Fruit fly (Drosophila melanogaster): ENCODE measurements around the gene mRpL46.
A peak's percentile ranks its signal among the peaks of the same experiment; 100 is the strongest.

The mRpL46 gene

DNA sequence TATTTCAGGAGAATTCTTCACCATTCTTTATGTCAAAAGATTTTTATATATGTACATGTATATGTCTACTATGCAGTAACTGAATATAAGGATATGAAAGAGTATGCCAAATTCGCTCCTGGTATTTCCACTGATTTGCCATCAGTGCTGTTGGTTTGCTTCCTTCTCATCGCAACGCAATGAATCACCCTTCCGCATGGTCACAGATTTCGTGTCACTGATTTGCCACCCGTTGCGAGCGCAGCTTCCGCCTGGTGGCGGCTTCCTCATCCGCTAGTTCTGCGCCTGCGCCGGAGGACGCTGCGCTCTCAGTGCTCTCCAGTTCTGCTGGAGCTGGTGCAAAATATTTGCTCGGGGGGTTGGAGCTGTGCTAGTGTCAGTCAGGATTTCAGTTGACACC, 29.0 kb upstream of the mRpL46 start:
- peak; percentile 51 for TF ChIP-seq Vsx2 (GFP tag; optimal IDR thresholded peaks at IDR 0.05; ENCODE audit: partially characterized antibody)
- TF ChIP-seq woc (GFP tag; optimal IDR thresholded peaks at IDR 0.05), result no peak

DNA sequence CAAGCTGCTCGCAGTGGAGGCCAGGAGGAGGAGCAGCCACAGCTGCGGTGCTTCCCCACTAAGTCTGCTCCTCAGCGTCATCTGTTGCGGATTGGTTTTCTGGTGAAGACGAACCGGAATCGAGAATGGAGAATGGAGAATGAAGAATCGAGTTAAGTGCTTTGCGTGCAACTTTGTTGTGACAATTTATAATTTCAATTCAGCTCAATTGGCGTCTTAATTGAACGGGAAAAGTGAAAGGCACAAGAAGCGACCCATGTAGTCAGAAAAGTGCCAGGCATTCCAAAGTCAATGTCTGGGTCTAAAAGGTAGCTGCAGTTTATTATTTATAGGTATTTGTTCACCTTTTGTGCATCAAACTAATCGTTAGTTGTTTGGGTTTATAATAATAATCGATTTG, 23.0 kb upstream of the mRpL46 start:
- TF ChIP-seq Abd-B (GFP tag; optimal IDR thresholded peaks at IDR 0.05), result no peak
- no peak for TF ChIP-seq brk (GFP tag; optimal IDR thresholded peaks at IDR 0.05)
- TF ChIP-seq sv (GFP tag; optimal IDR thresholded peaks at IDR 0.05), result no peak
- TF ChIP-seq br (GFP tag; optimal IDR thresholded peaks at IDR 0.05), result no peak
- TF ChIP-seq GATAd (GFP tag; optimal IDR thresholded peaks at IDR 0.05), result no peak
- no peak for TF ChIP-seq foxo (GFP tag; optimal IDR thresholded peaks at IDR 0.05)
- no peak for TF ChIP-seq psq (GFP tag; optimal IDR thresholded peaks at IDR 0.05)
- no peak for TF ChIP-seq Dfd (GFP tag; optimal IDR thresholded peaks at IDR 0.05)
- no peak for TF ChIP-seq Vsx2 (GFP tag; optimal IDR thresholded peaks at IDR 0.05; ENCODE audit: partially characterized antibody)
- no peak for TF ChIP-seq Hr83 (GFP tag; optimal IDR thresholded peaks at IDR 0.05; ENCODE audit: poor library complexity, severe bottlenecking)
- no peak for TF ChIP-seq sage (GFP tag; optimal IDR thresholded peaks at IDR 0.05)
- no peak for TF ChIP-seq rgr (GFP tag; optimal IDR thresholded peaks at IDR 0.05)
- no peak for TF ChIP-seq Rel (GFP tag; optimal IDR thresholded peaks at IDR 0.05)
- TF ChIP-seq Rel (tag; optimal IDR thresholded peaks at IDR 0.05), result no peak
- no peak for TF ChIP-seq tai (GFP tag; optimal IDR thresholded peaks at IDR 0.05)
- TF ChIP-seq ey (GFP tag; optimal IDR thresholded peaks at IDR 0.05), result no peak

DNA sequence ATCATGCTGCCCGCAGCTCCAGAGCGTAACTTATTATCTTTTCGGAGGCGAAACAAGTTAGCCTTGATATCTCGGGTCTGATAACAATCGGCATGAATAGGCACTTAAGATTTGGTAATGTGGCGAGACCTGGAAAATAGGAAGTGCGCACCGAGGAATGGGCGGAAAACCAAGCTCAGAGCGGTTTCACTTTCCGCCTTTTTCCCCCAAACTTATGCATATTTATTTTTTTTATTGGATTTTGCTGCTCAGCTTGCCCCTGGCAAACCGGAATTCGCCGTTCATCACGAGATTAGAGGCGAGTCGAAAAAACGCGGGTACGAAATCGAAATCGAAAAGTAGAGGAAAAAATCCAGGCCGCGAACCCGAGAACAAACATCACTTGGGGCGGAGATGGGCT, 22.3 kb upstream of the mRpL46 start:
- no peak for TF ChIP-seq Abd-B (GFP tag; optimal IDR thresholded peaks at IDR 0.05)
- no peak for TF ChIP-seq usp (GFP tag; optimal IDR thresholded peaks at IDR 0.05)
- TF ChIP-seq Dfd (GFP tag; optimal IDR thresholded peaks at IDR 0.05), result no peak
- no peak for TF ChIP-seq fru (GFP tag; optimal IDR thresholded peaks at IDR 0.05)
- TF ChIP-seq dsf (GFP tag; optimal IDR thresholded peaks at IDR 0.05; ENCODE audit: borderline replicate concordance), result no peak
- no peak for TF ChIP-seq pan (optimal IDR thresholded peaks at IDR 0.05)
- no peak for TF ChIP-seq ey (GFP tag; optimal IDR thresholded peaks at IDR 0.05)
- TF ChIP-seq Hr78 (GFP tag; optimal IDR thresholded peaks at IDR 0.05), result no peak
- no peak for TF ChIP-seq sage (GFP tag; optimal IDR thresholded peaks at IDR 0.05)
- no peak for TF ChIP-seq br (GFP tag; optimal IDR thresholded peaks at IDR 0.05)
- TF ChIP-seq rgr (GFP tag; optimal IDR thresholded peaks at IDR 0.05), result no peak
- TF ChIP-seq Vsx2 (GFP tag; optimal IDR thresholded peaks at IDR 0.05; ENCODE audit: partially characterized antibody), result no peak
- no peak for TF ChIP-seq psq (GFP tag; optimal IDR thresholded peaks at IDR 0.05)
- TF ChIP-seq h (GFP tag; optimal IDR thresholded peaks at IDR 0.05), result no peak
- TF ChIP-seq Dif (GFP tag; optimal IDR thresholded peaks at IDR 0.05; ENCODE audit: partially characterized antibody), result no peak
- no peak for TF ChIP-seq tai (GFP tag; optimal IDR thresholded peaks at IDR 0.05)

DNA sequence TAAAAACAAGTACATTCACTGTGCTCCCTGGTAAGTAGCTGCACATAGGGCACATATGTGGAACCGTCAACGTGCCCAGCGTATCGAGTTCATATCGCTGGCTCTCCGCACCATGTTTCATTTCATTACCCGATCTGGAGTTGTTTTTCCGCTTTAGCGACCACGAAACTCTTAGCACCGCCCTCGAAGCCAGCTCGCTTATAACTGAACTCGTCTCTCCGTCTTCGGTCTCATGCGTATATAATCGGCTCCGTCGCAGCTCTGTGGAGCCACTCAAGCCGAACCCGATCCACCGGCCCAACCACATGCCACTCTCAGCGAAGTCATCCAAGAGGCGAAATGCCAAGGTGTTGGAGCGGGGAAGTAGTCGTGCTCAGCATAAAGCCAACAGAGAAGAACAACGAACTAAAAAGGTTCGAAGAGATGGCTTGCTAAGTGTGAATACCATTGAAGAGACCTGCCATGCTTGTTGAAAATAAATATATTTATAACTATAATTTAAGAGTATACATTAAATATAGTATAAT, 21.7 kb upstream of the mRpL46 start, which contains the start of gene Cht2:
Gene Cht2, minus strand, starts transcription at position 477 of the 527 bp plus-strand sequence.
- TF ChIP-seq Sp1 (GFP tag; optimal IDR thresholded peaks at IDR 0.05), result peak; percentile 27
- TF ChIP-seq Vsx2 (GFP tag; optimal IDR thresholded peaks at IDR 0.05; ENCODE audit: partially characterized antibody), result peak; percentile 86
- TF ChIP-seq sv (GFP tag; optimal IDR thresholded peaks at IDR 0.05), result no peak
- no peak for TF ChIP-seq tai (GFP tag; optimal IDR thresholded peaks at IDR 0.05)
- no peak for TF ChIP-seq CG9705 (GFP tag; optimal IDR thresholded peaks at IDR 0.05)
- no peak for TF ChIP-seq Mio (GFP tag; optimal IDR thresholded peaks at IDR 0.05)
- no peak for TF ChIP-seq N (GFP tag; optimal IDR thresholded peaks at IDR 0.05)
- peak; percentile 91 for TF ChIP-seq Dif (GFP tag; optimal IDR thresholded peaks at IDR 0.05; ENCODE audit: partially characterized antibody)
- TF ChIP-seq foxo (GFP tag; optimal IDR thresholded peaks at IDR 0.05), result no peak
- TF ChIP-seq ey (GFP tag; optimal IDR thresholded peaks at IDR 0.05), result no peak
- TF ChIP-seq lola (GFP tag; optimal IDR thresholded peaks at IDR 0.05), result no peak
- no peak for TF ChIP-seq Hr78 (GFP tag; optimal IDR thresholded peaks at IDR 0.05)
- TF ChIP-seq Hnf4 (GFP tag; optimal IDR thresholded peaks at IDR 0.05), result no peak
- TF ChIP-seq Dfd (GFP tag; optimal IDR thresholded peaks at IDR 0.05), result no peak
- TF ChIP-seq brk (GFP tag; optimal IDR thresholded peaks at IDR 0.05), result no peak
- no peak for TF ChIP-seq OdsH (GFP tag; optimal IDR thresholded peaks at IDR 0.05)
- no peak for TF ChIP-seq GATAd (GFP tag; optimal IDR thresholded peaks at IDR 0.05)
- TF ChIP-seq woc (GFP tag; optimal IDR thresholded peaks at IDR 0.05), result no peak
- no peak for TF ChIP-seq psq (GFP tag; optimal IDR thresholded peaks at IDR 0.05)
- no peak for TF ChIP-seq rgr (GFP tag; optimal IDR thresholded peaks at IDR 0.05)
- no peak for TF ChIP-seq jim (GFP tag; optimal IDR thresholded peaks at IDR 0.05)
- peak; percentile 42 for TF ChIP-seq br (GFP tag; optimal IDR thresholded peaks at IDR 0.05)
- no peak for TF ChIP-seq Myc (optimal IDR thresholded peaks at IDR 0.05)
- no peak for TF ChIP-seq Hr83 (GFP tag; optimal IDR thresholded peaks at IDR 0.05; ENCODE audit: poor library complexity, severe bottlenecking)
- peak; percentile 4 for TF ChIP-seq Rel (GFP tag; optimal IDR thresholded peaks at IDR 0.05)
- TF ChIP-seq Rel (tag; optimal IDR thresholded peaks at IDR 0.05), result peak; percentile 22
- TF ChIP-seq dmrt93B (GFP tag; optimal IDR thresholded peaks at IDR 0.05), result no peak
- no peak for TF ChIP-seq HLH106 (tag; optimal IDR thresholded peaks at IDR 0.05)
- no peak for TF ChIP-seq CG32264 (GFP tag; optimal IDR thresholded peaks at IDR 0.05)
- TF ChIP-seq dsf (GFP tag; optimal IDR thresholded peaks at IDR 0.05; ENCODE audit: borderline replicate concordance), result no peak
- TF ChIP-seq CrebA (GFP tag; optimal IDR thresholded peaks at IDR 0.05; ENCODE audit: borderline replicate concordance), result no peak
- TF ChIP-seq pan (optimal IDR thresholded peaks at IDR 0.05), result no peak
- TF ChIP-seq Jra (GFP tag; optimal IDR thresholded peaks at IDR 0.05), result no peak
- peak; percentile 38 for TF ChIP-seq h (GFP tag; optimal IDR thresholded peaks at IDR 0.05)
- no peak for TF ChIP-seq usp (GFP tag; optimal IDR thresholded peaks at IDR 0.05)
- TF ChIP-seq fru (GFP tag; optimal IDR thresholded peaks at IDR 0.05), result peak; percentile 38
- TF ChIP-seq Abd-B (GFP tag; optimal IDR thresholded peaks at IDR 0.05), result no peak
- TF ChIP-seq sage (GFP tag; optimal IDR thresholded peaks at IDR 0.05), result no peak
- TF ChIP-seq dl (GFP tag; optimal IDR thresholded peaks at IDR 0.05; ENCODE audit: insufficient read depth in 1 of 2, partially characterized antibody in 2 of 2), result peak in 1 of 2 experiments; percentile 67

All from whole organism, wandering third instar larva.